Fruit fly (Drosophila melanogaster): ENCODE data around the gene Ubc84D.

Gene Ubc84D

dm6 chr3R:7491453-7491853, 27.8 kb downstream of the Ubc84D start (continued):
- 0 out of 2 replicates have a peak, but pooled peaks have one; percentile 41 for TF ChIP-seq tna (GFP tag; IDR thresholded peaks at IDR 0.05; ENCODE audit: partially characterized antibody)
- peak; percentile 91; the same call in 3 of the 4 replicates for TF ChIP-seq chinmo (GFP tag; IDR thresholded peaks at IDR 0.05; ENCODE audit: partially characterized antibody)
- peak; percentile 1 for TF ChIP-seq sd (tag; optimal IDR thresholded peaks at IDR 0.05)
- TF ChIP-seq maf-S (GFP tag; optimal IDR thresholded peaks at IDR 0.05) = no peak
- no peak for TF ChIP-seq Tbp (GFP tag; optimal IDR thresholded peaks at IDR 0.05)
- TF ChIP-seq CG13287 (GFP tag; IDR thresholded peaks at IDR 0.05; ENCODE audit: partially characterized antibody) = peak; percentile 49; the same call in 1 of the 2 replicates
- TF ChIP-seq esg (GFP tag; conservative IDR thresholded peaks at IDR 0.05) = no peak
- no peak for TF ChIP-seq CG18599 (GFP tag; optimal IDR thresholded peaks at IDR 0.05)
- no peak for TF ChIP-seq CG1603 (tag; optimal IDR thresholded peaks at IDR 0.05)
- TF ChIP-seq Dbx (GFP tag; IDR thresholded peaks at IDR 0.05) = peak; percentile 52; the same call in 2 of the 3 replicates
- TF ChIP-seq BEAF-32 (GFP tag; optimal IDR thresholded peaks at IDR 0.05) = no peak
- no peak for TF ChIP-seq Ssrp (tag; optimal IDR thresholded peaks at IDR 0.05)
- TF ChIP-seq Rfx (GFP tag; IDR thresholded peaks at IDR 0.05) = peak; percentile 29; the same call in 1 of the 2 replicates
- no peak for TF ChIP-seq Ada2b (GFP tag; IDR thresholded peaks at IDR 0.05)
- TF ChIP-seq CG8290 (GFP tag; optimal IDR thresholded peaks at IDR 0.05) = no peak
- peak in 1 of 2 experiments; percentile 53 for TF ChIP-seq CG8290 (tag; optimal IDR thresholded peaks at IDR 0.05)
- no peak for TF ChIP-seq CG3407 (GFP tag; optimal IDR thresholded peaks at IDR 0.05)
- TF ChIP-seq jigr1 (GFP tag; IDR thresholded peaks at IDR 0.05) = no peak
- TF ChIP-seq CG11398 (GFP tag; optimal IDR thresholded peaks at IDR 0.05) = no peak
- TF ChIP-seq CrebB (tag; optimal IDR thresholded peaks at IDR 0.05) = peak; percentile 7
- peak; percentile 87 for TF ChIP-seq mirr (GFP tag; optimal IDR thresholded peaks at IDR 0.05)
- TF ChIP-seq nerfin-1 (tag; optimal IDR thresholded peaks at IDR 0.05) = no peak
- TF ChIP-seq pan (optimal IDR thresholded peaks at IDR 0.05) = no peak
- TF ChIP-seq pan (GFP tag; optimal IDR thresholded peaks at IDR 0.05 in 1 of 2, IDR thresholded peaks at IDR 0.05 in 1 of 2) = no peak
- no peak for TF ChIP-seq gt (GFP tag; IDR thresholded peaks at IDR 0.05)
- peak; percentile 87 for TF ChIP-seq Blimp-1 (GFP tag; optimal IDR thresholded peaks at IDR 0.05)
- TF ChIP-seq slbo (GFP tag; IDR thresholded peaks at IDR 0.05) = no peak
- no peak for TF ChIP-seq HLHmδ (GFP tag; optimal IDR thresholded peaks at IDR 0.05)
- no peak for TF ChIP-seq nerfin-2 (GFP tag; IDR thresholded peaks at IDR 0.05; ENCODE audit: partially characterized antibody)
- no peak for TF ChIP-seq dmrt11E (tag; optimal IDR thresholded peaks at IDR 0.05)
- TF ChIP-seq E2f1 (GFP tag; IDR thresholded peaks at IDR 0.05) = no peak
- TF ChIP-seq hbn (GFP tag; IDR thresholded peaks at IDR 0.05; ENCODE audit: partially characterized antibody) = no peak
- TF ChIP-seq Dek (tag; optimal IDR thresholded peaks at IDR 0.05) = no peak
- TF ChIP-seq CG11247 (GFP tag; IDR thresholded peaks at IDR 0.05) = no peak
- no peak for TF ChIP-seq CG9797 (GFP tag; optimal IDR thresholded peaks at IDR 0.05)
- no peak for TF ChIP-seq CG8089 (GFP tag; optimal IDR thresholded peaks at IDR 0.05)
- TF ChIP-seq CG14014 (GFP tag; IDR thresholded peaks at IDR 0.05) = no peak; the same call in 1 of the 2 replicates
- no peak for TF ChIP-seq CG7963 (GFP tag; IDR thresholded peaks at IDR 0.05; ENCODE audit: partially characterized antibody)
- no peak for TF ChIP-seq CG17359 (tag; optimal IDR thresholded peaks at IDR 0.05)
- TF ChIP-seq tio (GFP tag; optimal IDR thresholded peaks at IDR 0.05) = no peak
- peak; percentile 63; the same call in 1 of the 2 replicates for TF ChIP-seq Bgb (GFP tag; IDR thresholded peaks at IDR 0.05; ENCODE audit: partially characterized antibody)
- TF ChIP-seq Atf3 (GFP tag; optimal IDR thresholded peaks at IDR 0.05) = no peak
- no peak for TF ChIP-seq Fer2 (tag; optimal IDR thresholded peaks at IDR 0.05)
- TF ChIP-seq CG2678 (tag; optimal IDR thresholded peaks at IDR 0.05) = no peak
- peak; percentile 32 for TF ChIP-seq Fer1 (GFP tag; optimal IDR thresholded peaks at IDR 0.05)
- TF ChIP-seq CG4820 (GFP tag; optimal IDR thresholded peaks at IDR 0.05) = no peak
- TF ChIP-seq H2.0 (GFP tag; IDR thresholded peaks at IDR 0.05) = no peak
- peak; percentile 51 for TF ChIP-seq CG34224 (GFP tag; IDR thresholded peaks at IDR 0.05; ENCODE audit: partially characterized antibody)
